Fruit fly (Drosophila melanogaster): ENCODE data around the gene VhaAC39-2.

dm6 chr3R:23193400-23193799 lies 34.3 kb upstream of the VhaAC39-2 start:
- TF ChIP-seq kay (GFP tag; ENCODE audit: borderline replicate concordance) = no peak
- no peak for TF ChIP-seq bab1 (GFP tag; optimal IDR thresholded peaks at IDR 0.05)
- TF ChIP-seq Mnt (GFP tag; optimal IDR thresholded peaks at IDR 0.05) = no peak
- no peak for TF ChIP-seq CG11617 (GFP tag; optimal IDR thresholded peaks at IDR 0.05)
- no peak for TF ChIP-seq Clk (GFP tag; optimal IDR thresholded peaks at IDR 0.05)
- no peak for TF ChIP-seq CG12768 (GFP tag; optimal IDR thresholded peaks at IDR 0.05)
- no peak for TF ChIP-seq cic (GFP tag; optimal IDR thresholded peaks at IDR 0.05)
- TF ChIP-seq toe (GFP tag; optimal IDR thresholded peaks at IDR 0.05) = no peak
- TF ChIP-seq CG14711 (tag; optimal IDR thresholded peaks at IDR 0.05) = no peak
- TF ChIP-seq CG33017 (tag; optimal IDR thresholded peaks at IDR 0.05) = no peak
- TF ChIP-seq Hr96 (GFP tag; optimal IDR thresholded peaks at IDR 0.05) = no peak

All from whole organism, adult.